Fruit fly (Drosophila melanogaster) whole organism: Measurements from ENCODE around the gene CG15506.

Experiments used
- CG8478 ChIP-seq: fragments of >200 bp; optimal IDR thresholded peaks from 2 replicates; lab custom pipeline; 2018; ENCODE audit warnings: inconsistent platforms
- Dll ChIP-seq: fragments of >200 bp; optimal IDR thresholded peaks from 2 replicates; lab custom pipeline; 2017
- EcR ChIP-seq, 2 experiments: fragments of >200 bp; optimal IDR thresholded peaks; 2 replicates each; lab custom pipeline; 2017; ENCODE audit warnings: missing biosample characterization in 2 of 2, missing genetic modification characterization in 2 of 2, missing genetic modification reagents in 2 of 2
- pan ChIP-seq: fragments of >200 bp; optimal IDR thresholded peaks from 2 replicates; lab custom pipeline; 2017
- psq ChIP-seq: fragments of >200 bp; optimal IDR thresholded peaks from 2 replicates; lab custom pipeline; 2017
- usp ChIP-seq: fragments of >200 bp; optimal IDR thresholded peaks from 2 replicates; lab custom pipeline; 2017; ENCODE audit warnings: missing biosample characterization, missing genetic modification characterization, mixed read lengths

Gene CG15506

dm6 chr3R:29737891-29738290, 19.4 kb downstream of the CG15506 start, which contains the start of gene Gnpnat:
TSS of gene Gnpnat (plus strand) at chr3R:29738275.
- no peak for TF ChIP-seq usp (GFP tag; lab: Kevin White, UChicago)
- TF ChIP-seq Dll (lab: Kevin White, UChicago): no peak

dm6 chr3R:29740078-29740477, 21.6 kb downstream of the CG15506 start:
- TF ChIP-seq EcR (GFP tag; optimal IDR thresholded peaks at IDR 0.05; lab: Kevin White, UChicago): no peak
- no peak for TF ChIP-seq Dll (lab: Kevin White, UChicago)
- no peak for TF ChIP-seq pan (lab: Kevin White, UChicago)
- TF ChIP-seq usp (GFP tag; lab: Kevin White, UChicago): no peak
- no peak for TF ChIP-seq CG8478 (lab: Kevin White, UChicago)
- no peak for TF ChIP-seq psq (lab: Kevin White, UChicago)

- TF ChIP-seq usp (GFP tag; lab: Kevin White, UChicago) (no peak), pan (lab: Kevin White, UChicago) (no peak), psq (lab: Kevin White, UChicago) (no peak), CG8478 (lab: Kevin White, UChicago) (no peak)
These were observed 26.6 kb downstream of the CG15506 start, which contains the start of the genes Wdr24 and IntS11 for dm6 chr3R:29745056-29745455. TSS of gene Wdr24 (minus strand) at chr3R:29745092. TSS of gene IntS11 (plus strand) at chr3R:29745337.

dm6 chr3R:29748591-29749303, 30.3 kb downstream of the CG15506 start, which contains the start of the genes ATPsyngamma and yata:
TSS of gene ATPsyngamma (minus strand) at chr3R:29749163.
TSS of gene yata (plus strand) at chr3R:29749219.
- TF ChIP-seq CG8478 (lab: Kevin White, UChicago) (no peak), EcR (GFP tag; optimal IDR thresholded peaks at IDR 0.05; lab: Kevin White, UChicago) (no peak), Dll (lab: Kevin White, UChicago) (no peak), psq (lab: Kevin White, UChicago) (no peak), pan (lab: Kevin White, UChicago) (no peak), usp (GFP tag; lab: Kevin White, UChicago) (no peak)

dm6 chr3R:29749304-29750066, 31.0 kb downstream of the CG15506 start:
- TF ChIP-seq usp (GFP tag; lab: Kevin White, UChicago) (no peak), CG8478 (lab: Kevin White, UChicago) (no peak), pan (lab: Kevin White, UChicago) (no peak), Dll (lab: Kevin White, UChicago) (no peak), EcR (GFP tag; optimal IDR thresholded peaks at IDR 0.05; lab: Kevin White, UChicago) (no peak), psq (lab: Kevin White, UChicago) (no peak)

- no peak for TF ChIP-seq pan (lab: Kevin White, UChicago)
- TF ChIP-seq Dll (lab: Kevin White, UChicago): no peak
- no peak for TF ChIP-seq CG8478 (lab: Kevin White, UChicago)
- no peak for TF ChIP-seq usp (GFP tag; lab: Kevin White, UChicago)
- no peak for TF ChIP-seq EcR (GFP tag; optimal IDR thresholded peaks at IDR 0.05; lab: Kevin White, UChicago)
- no peak for TF ChIP-seq psq (lab: Kevin White, UChicago)
These were observed 36.8 kb downstream of the CG15506 start for dm6 chr3R:29755248-29755647.

- TF ChIP-seq CG8478 (lab: Kevin White, UChicago) (no peak), Dll (lab: Kevin White, UChicago) (no peak), usp (GFP tag; lab: Kevin White, UChicago) (no peak), pan (lab: Kevin White, UChicago) (no peak), psq (lab: Kevin White, UChicago) (no peak), EcR (GFP tag; optimal IDR thresholded peaks at IDR 0.05; lab: Kevin White, UChicago) (no peak)
These were observed 37.7 kb downstream of the CG15506 start for dm6 chr3R:29756153-29756552.

dm6 chr3R:29757226-29757625, 38.8 kb downstream of the CG15506 start:
- no peak for TF ChIP-seq CG8478 (lab: Kevin White, UChicago)
- no peak for TF ChIP-seq EcR (GFP tag; optimal IDR thresholded peaks at IDR 0.05; lab: Kevin White, UChicago)
- no peak for TF ChIP-seq usp (GFP tag; lab: Kevin White, UChicago)
- TF ChIP-seq Dll (lab: Kevin White, UChicago): no peak
- TF ChIP-seq psq (lab: Kevin White, UChicago): no peak
- TF ChIP-seq pan (lab: Kevin White, UChicago): no peak

dm6 chr3R:29757681-29758080, 39.2 kb downstream of the CG15506 start:
- TF ChIP-seq psq (lab: Kevin White, UChicago) (no peak), pan (lab: Kevin White, UChicago) (no peak), EcR (GFP tag; optimal IDR thresholded peaks at IDR 0.05; lab: Kevin White, UChicago) (no peak)

- no peak for TF ChIP-seq pan (lab: Kevin White, UChicago)
- no peak for TF ChIP-seq CG8478 (lab: Kevin White, UChicago)
These were observed 39.8 kb downstream of the CG15506 start for dm6 chr3R:29758129-29758733.

- TF ChIP-seq EcR (GFP tag; optimal IDR thresholded peaks at IDR 0.05; lab: Kevin White, UChicago) (no peak), psq (lab: Kevin White, UChicago) (no peak), pan (lab: Kevin White, UChicago) (no peak), usp (GFP tag; lab: Kevin White, UChicago) (no peak), Dll (lab: Kevin White, UChicago) (no peak), CG8478 (lab: Kevin White, UChicago) (no peak)
These were observed 40.3 kb downstream of the CG15506 start for dm6 chr3R:29758734-29759131.
